Worm (Caenorhabditis elegans) whole organism, L3 larva: Measurements from ENCODE around the gene F20D6.10.

Experiments used
- R02D3.7 ChIP-seq: fragments of 150-350 bp; optimal IDR thresholded peaks from 2 replicates; lab custom pipeline; 2014; ENCODE audit warnings: missing biosample characterization, missing genetic modification characterization
- ama-1 ChIP-seq: fragments of 150-350 bp; optimal IDR thresholded peaks from 2 replicates; lab custom pipeline; 2018
- ceh-28 ChIP-seq: fragments of 150-350 bp; optimal IDR thresholded peaks from 2 replicates; lab custom pipeline; 2014; ENCODE audit warnings: missing biosample characterization, missing genetic modification reagents, missing genetic modification characterization
- ceh-9 ChIP-seq: sonication (generic microtip); optimal IDR thresholded peaks from 2 replicates; lab custom pipeline; 2018; ENCODE audit warnings: missing biosample characterization, missing genetic modification characterization
- daf-12 ChIP-seq: fragments of 150-350 bp; optimal IDR thresholded peaks from 2 replicates; lab custom pipeline; 2014; ENCODE audit warnings: missing biosample characterization, missing genetic modification reagents, missing genetic modification characterization
- egl-5 ChIP-seq: fragments of 150-350 bp; optimal IDR thresholded peaks from 2 replicates; lab custom pipeline; 2017; ENCODE audit warnings: missing biosample characterization, missing genetic modification reagents, missing genetic modification characterization, inconsistent platforms
- fos-1 ChIP-seq: fragments of 150-350 bp; optimal IDR thresholded peaks from 2 replicates; lab custom pipeline; 2014; ENCODE audit warnings: missing biosample characterization, missing genetic modification characterization
- mdl-1 ChIP-seq: fragments of 150-350 bp; optimal IDR thresholded peaks from 2 replicates; lab custom pipeline; 2014; ENCODE audit warnings: missing biosample characterization, missing genetic modification characterization
- nfya-1 ChIP-seq: sonication (generic microtip); optimal IDR thresholded peaks from 2 replicates; lab custom pipeline; 2017; ENCODE audit warnings: missing genetic modification characterization, mild to moderate bottlenecking, missing compliant biosample characterization, antibody characterized with exemption, moderate library complexity; ENCODE audit not compliant: insufficient read depth
- nhr-11 ChIP-seq: fragments of 150-350 bp; optimal IDR thresholded peaks from 2 replicates; lab custom pipeline; 2014; ENCODE audit warnings: missing biosample characterization, missing genetic modification characterization
- nhr-28 ChIP-seq: fragments of 150-350 bp; optimal IDR thresholded peaks from 2 replicates; lab custom pipeline; 2014; ENCODE audit warnings: missing biosample characterization, missing genetic modification characterization
- nhr-77 ChIP-seq: fragments of 150-350 bp; optimal IDR thresholded peaks from 2 replicates; lab custom pipeline; 2014; ENCODE audit warnings: missing biosample characterization, missing genetic modification characterization
- ztf-11 ChIP-seq: fragments of 150-350 bp; optimal IDR thresholded peaks from 2 replicates; lab custom pipeline; 2014; ENCODE audit warnings: missing biosample characterization, missing genetic modification characterization

DNA sequence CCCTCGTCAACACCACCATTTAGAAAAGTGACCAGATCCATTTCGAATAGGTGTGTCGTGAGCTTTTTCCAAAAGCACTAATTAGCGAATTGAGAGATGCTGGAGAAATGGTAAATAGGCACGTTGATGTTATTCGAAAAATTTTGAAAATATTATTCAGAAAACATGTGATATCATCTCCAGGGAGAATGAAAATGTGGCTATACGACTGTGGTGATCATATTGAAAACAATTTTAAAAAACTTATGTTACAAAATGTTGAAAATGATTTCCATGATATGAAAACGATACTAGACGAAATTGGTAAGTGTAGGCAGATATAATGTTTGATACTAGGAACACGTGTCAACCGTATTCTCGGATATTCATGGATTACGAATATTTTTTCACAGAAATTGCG lies 31.1 kb upstream of the F20D6.10 start, which contains the start of gene K07C11.10:
- no peak for TF ChIP-seq nhr-11 (tag; lab: Kevin White, UChicago)
- no peak for TF ChIP-seq nfya-1
- TF ChIP-seq egl-5 = no peak
- TF ChIP-seq fos-1 (tag; lab: Kevin White, UChicago) = no peak
- TF ChIP-seq ama-1 (lab: Kevin White, UChicago) = no peak
- no peak for TF ChIP-seq R02D3.7 (tag; lab: Kevin White, UChicago)
- no peak for TF ChIP-seq ceh-9
- TF ChIP-seq nhr-77 (tag; lab: Kevin White, UChicago) = no peak
- no peak for TF ChIP-seq mdl-1 (tag; lab: Kevin White, UChicago)
- TF ChIP-seq daf-12 = no peak
- TF ChIP-seq nhr-28 (tag; lab: Kevin White, UChicago) = no peak
- TF ChIP-seq ztf-11 (tag; lab: Kevin White, UChicago) = no peak
- TF ChIP-seq ceh-28 = no peak
